Fruit fly (Drosophila melanogaster): Measurements from ENCODE around the gene Nepl17.

dm6 chr3R:28903392-28903791 lies 30.7 kb downstream of the Nepl17 start:
- TF ChIP-seq psq (optimal IDR thresholded peaks at IDR 0.05) (no peak), pan (optimal IDR thresholded peaks at IDR 0.05) (no peak), EcR (GFP tag; optimal IDR thresholded peaks at IDR 0.05) (no peak), CG8478 (optimal IDR thresholded peaks at IDR 0.05) (no peak), usp (GFP tag; optimal IDR thresholded peaks at IDR 0.05) (no peak), Dll (optimal IDR thresholded peaks at IDR 0.05) (no peak)
